2 worm cellular contexts compared by ENCODE assay signal in genomic region chrII:475890-476420, ce11.
A peak's percentile ranks its signal among the peaks of the same experiment; 100 is the strongest.
TF ChIP-seq lines count a peak whose summit lies in the region.

TSS of gene nsun-1 (minus strand) at chrII:475940.

TF ChIP-seq in whole organism, L1 larva, 84 proteins besides CTCF, POLR2A, EP300 and RAD21 (continued from another document):
- TF ChIP-seq dpl-1 (GFP tag; optimal IDR thresholded peaks at IDR 0.05; lab: Kevin White, UChicago) (peak; percentile 36 to 69 (median 44)), lir-3 (tag; optimal IDR thresholded peaks at IDR 0.05; lab: Kevin White, UChicago; ENCODE audit: poor library complexity) (peak; percentile 72), isw-1 (GFP tag; IDR thresholded peaks at IDR 0.05; lab: Robert Waterston, UW) (peak; percentile 46), tlp-1 (tag; optimal IDR thresholded peaks at IDR 0.05; lab: Kevin White, UChicago) (no peak), xbp-1 (tag; optimal IDR thresholded peaks at IDR 0.05; lab: Kevin White, UChicago) (peak; percentile 43), dsc-1 (tag; optimal IDR thresholded peaks at IDR 0.05; lab: Kevin White, UChicago) (no peak), F16B12.6 (tag; optimal IDR thresholded peaks at IDR 0.05; lab: Kevin White, UChicago) (peak; percentile 46), C04F5.9 (tag; optimal IDR thresholded peaks at IDR 0.05; lab: Kevin White, UChicago) (peak; percentile 0), irx-1 (tag; optimal IDR thresholded peaks at IDR 0.05; lab: Kevin White, UChicago) (peak; percentile 42), ztf-11 (tag; optimal IDR thresholded peaks at IDR 0.05; lab: Kevin White, UChicago) (peak in 1 of 2 experiments; percentile 52), elt-3 (tag; optimal IDR thresholded peaks at IDR 0.05; lab: Kevin White, UChicago) (peak in 1 of 6 experiments; percentile 11), lsy-2 (tag; optimal IDR thresholded peaks at IDR 0.05; lab: Kevin White, UChicago) (peak; percentile 27 to 66), pax-3 (tag; optimal IDR thresholded peaks at IDR 0.05; lab: Kevin White, UChicago) (peak; percentile 28), nhr-19 (GFP tag; conservative IDR thresholded peaks at IDR 0.05; lab: Robert Waterston, UW) (no peak), ceh-90 (tag; optimal IDR thresholded peaks at IDR 0.05; lab: Kevin White, UChicago) (peak; percentile 78), grh-1 (GFP tag; IDR thresholded peaks at IDR 0.05; lab: Robert Waterston, UW) (0 out of 2 replicates have a peak, but pooled peaks have one; percentile 12), skn-1 (tag; optimal IDR thresholded peaks at IDR 0.05; lab: Kevin White, UChicago) (peak; percentile 60), snu-23 (GFP tag; optimal IDR thresholded peaks at IDR 0.05; lab: Kevin White, UChicago) (peak; percentile 52), tbx-2 (tag; optimal IDR thresholded peaks at IDR 0.05; lab: Kevin White, UChicago) (peak; percentile 64), ceh-82 (tag; optimal IDR thresholded peaks at IDR 0.05; lab: Kevin White, UChicago) (peak; percentile 1 to 83 (median 42)), blmp-1 (tag; optimal IDR thresholded peaks at IDR 0.05; lab: Kevin White, UChicago) (peak; percentile 16), egl-13 (tag; optimal IDR thresholded peaks at IDR 0.05; lab: Kevin White, UChicago) (peak; percentile 1), C16A3.4 (tag; optimal IDR thresholded peaks at IDR 0.05; lab: Kevin White, UChicago) (peak; percentile 61), lin-35 (GFP tag; optimal IDR thresholded peaks at IDR 0.05; lab: Kevin White, UChicago) (peak; percentile 62 to 63), nhr-71 (tag; optimal IDR thresholded peaks at IDR 0.05; lab: Kevin White, UChicago) (no peak)

TF ChIP-seq in whole organism, young adult, 124 proteins besides CTCF, POLR2A, EP300 and RAD21 (continued from another document):
- no peak for TF ChIP-seq madf-10 (tag; optimal IDR thresholded peaks at IDR 0.05; lab: Kevin White, UChicago)
- no peak for TF ChIP-seq B0336.3 (GFP tag; IDR thresholded peaks at IDR 0.05; lab: Robert Waterston, UW)
- TF ChIP-seq nfya-1 (tag; optimal IDR thresholded peaks at IDR 0.05; lab: Kevin White, UChicago; ENCODE audit: borderline replicate concordance, insufficient read depth), result no peak
- no peak for TF ChIP-seq madf-6 (GFP tag; IDR thresholded peaks at IDR 0.05; lab: Robert Waterston, UW)
- TF ChIP-seq akir-1 (GFP tag; optimal IDR thresholded peaks at IDR 0.05; lab: Kevin White, UChicago), result no peak
- no peak for TF ChIP-seq egl-44 (GFP tag; IDR thresholded peaks at IDR 0.05; lab: Robert Waterston, UW)
- no peak for TF ChIP-seq ztf-25 (GFP tag; IDR thresholded peaks at IDR 0.05; lab: Robert Waterston, UW)
- peak; percentile 63 for TF ChIP-seq ceh-27 (GFP tag; optimal IDR thresholded peaks at IDR 0.05; lab: Kevin White, UChicago)
- no peak for TF ChIP-seq B0019.2 (GFP tag; conservative IDR thresholded peaks at IDR 0.05; lab: Robert Waterston, UW)
- TF ChIP-seq F52B5.7 (tag; optimal IDR thresholded peaks at IDR 0.05; lab: Kevin White, UChicago), result no peak
- TF ChIP-seq snpc-1.3 (tag; optimal IDR thresholded peaks at IDR 0.05; lab: Kevin White, UChicago; ENCODE audit: insufficient read depth), result no peak
- no peak for TF ChIP-seq snpc-4 (GFP tag; optimal IDR thresholded peaks at IDR 0.05; lab: Kevin White, UChicago)
- TF ChIP-seq snpc-4 (tag; optimal IDR thresholded peaks at IDR 0.05; lab: Kevin White, UChicago), result no peak
- TF ChIP-seq hlh-26 (GFP tag; conservative IDR thresholded peaks at IDR 0.05; lab: Robert Waterston, UW), result no peak
- TF ChIP-seq mxl-1 (tag; optimal IDR thresholded peaks at IDR 0.05; lab: Kevin White, UChicago), result no peak
- no peak for TF ChIP-seq mel-28 (tag; optimal IDR thresholded peaks at IDR 0.05; lab: Kevin White, UChicago; ENCODE audit: borderline replicate concordance)
- TF ChIP-seq die-1 (tag; optimal IDR thresholded peaks at IDR 0.05; lab: Kevin White, UChicago), result no peak
- no peak for TF ChIP-seq chd-7 (tag; optimal IDR thresholded peaks at IDR 0.05; lab: Kevin White, UChicago)
- no peak for TF ChIP-seq hmg-20 (GFP tag; IDR thresholded peaks at IDR 0.05; lab: Robert Waterston, UW)
- TF ChIP-seq K11D2.4 (GFP tag; IDR thresholded peaks at IDR 0.05; lab: Robert Waterston, UW), result no peak
- no peak for TF ChIP-seq Y53G8AR.9 (GFP tag; conservative IDR thresholded peaks at IDR 0.05; lab: Robert Waterston, UW)
- TF ChIP-seq lin-26 (GFP tag; IDR thresholded peaks at IDR 0.05; lab: Robert Waterston, UW), result no peak
- TF ChIP-seq rpc-1 (optimal IDR thresholded peaks at IDR 0.05; lab: Kevin White, UChicago), result no peak
- TF ChIP-seq rpc-1 (tag; optimal IDR thresholded peaks at IDR 0.05; lab: Kevin White, UChicago), result no peak
- TF ChIP-seq nhr-90 (tag; optimal IDR thresholded peaks at IDR 0.05; lab: Kevin White, UChicago), result no peak
- no peak for TF ChIP-seq ZK185.1 (tag; optimal IDR thresholded peaks at IDR 0.05; lab: Kevin White, UChicago; ENCODE audit: poor library complexity, severe bottlenecking)
- TF ChIP-seq cebp-1 (GFP tag; IDR thresholded peaks at IDR 0.05; lab: Robert Waterston, UW), result no peak
- no peak for TF ChIP-seq cebp-1 (tag; optimal IDR thresholded peaks at IDR 0.05; lab: Kevin White, UChicago)
- TF ChIP-seq lin-35 (GFP tag; optimal IDR thresholded peaks at IDR 0.05; lab: Kevin White, UChicago), result no peak
- TF ChIP-seq nhr-27 (tag; optimal IDR thresholded peaks at IDR 0.05; lab: Kevin White, UChicago), result no peak
- no peak for TF ChIP-seq lin-40 (tag; optimal IDR thresholded peaks at IDR 0.05; lab: Kevin White, UChicago)
- peak; percentile 67 for TF ChIP-seq zfh-2 (GFP tag; conservative IDR thresholded peaks at IDR 0.05; lab: Robert Waterston, UW)
- peak; percentile 91 for TF ChIP-seq mcd-1 (GFP tag; IDR thresholded peaks at IDR 0.05; lab: Robert Waterston, UW)
- TF ChIP-seq pha-4 (tag; optimal IDR thresholded peaks at IDR 0.05; lab: Kevin White, UChicago), result no peak
- TF ChIP-seq Y56A3A.18 (GFP tag; IDR thresholded peaks at IDR 0.05; lab: Robert Waterston, UW), result no peak
- TF ChIP-seq hmg-1.2 (GFP tag; IDR thresholded peaks at IDR 0.05; lab: Robert Waterston, UW), result peak; percentile 44; the same call in 1 of the 2 replicates
- TF ChIP-seq athp-1 (tag; optimal IDR thresholded peaks at IDR 0.05; lab: Kevin White, UChicago), result peak; percentile 16
- no peak for TF ChIP-seq ekl-4 (GFP tag; IDR thresholded peaks at IDR 0.05; lab: Robert Waterston, UW)
- no peak for TF ChIP-seq aptf-2 (GFP tag; conservative IDR thresholded peaks at IDR 0.05; lab: Robert Waterston, UW)
- TF ChIP-seq lsl-1 (GFP tag; optimal IDR thresholded peaks at IDR 0.05; lab: Kevin White, UChicago), result peak; percentile 36
- peak; percentile 83 for TF ChIP-seq dox-1 (GFP tag; IDR thresholded peaks at IDR 0.05; lab: Robert Waterston, UW)
- no peak for TF ChIP-seq T07F8.4 (tag; optimal IDR thresholded peaks at IDR 0.05; lab: Kevin White, UChicago)
- TF ChIP-seq atf-7 (tag; optimal IDR thresholded peaks at IDR 0.05; lab: Kevin White, UChicago), result no peak
- no peak for TF ChIP-seq madf-3 (GFP tag; IDR thresholded peaks at IDR 0.05; lab: Robert Waterston, UW)
- no peak for TF ChIP-seq F10E7.11 (tag; optimal IDR thresholded peaks at IDR 0.05; lab: Kevin White, UChicago)
- TF ChIP-seq lsy-27 (tag; optimal IDR thresholded peaks at IDR 0.05; lab: Kevin White, UChicago; ENCODE audit: borderline replicate concordance, insufficient read depth), result no peak
- TF ChIP-seq rec-8 (tag; optimal IDR thresholded peaks at IDR 0.05; lab: Kevin White, UChicago), result no peak
- TF ChIP-seq unc-62 (GFP tag; optimal IDR thresholded peaks at IDR 0.05; lab: Kevin White, UChicago), result no peak
- no peak for TF ChIP-seq B0261.1 (tag; optimal IDR thresholded peaks at IDR 0.05; lab: Kevin White, UChicago)
- no peak for TF ChIP-seq lag-1 (GFP tag; IDR thresholded peaks at IDR 0.05; lab: Robert Waterston, UW)
- TF ChIP-seq mes-4 (tag; optimal IDR thresholded peaks at IDR 0.05; lab: Kevin White, UChicago), result no peak
- no peak for TF ChIP-seq C06A6.2 (GFP tag; conservative IDR thresholded peaks at IDR 0.05; lab: Robert Waterston, UW)
- TF ChIP-seq ztf-22 (GFP tag; optimal IDR thresholded peaks at IDR 0.05; lab: Kevin White, UChicago), result no peak
- TF ChIP-seq bed-2 (GFP tag; IDR thresholded peaks at IDR 0.05; lab: Robert Waterston, UW), result no peak
- TF ChIP-seq ztf-28 (GFP tag; IDR thresholded peaks at IDR 0.05; lab: Robert Waterston, UW), result no peak
- no peak for TF ChIP-seq T26A5.8 (tag; optimal IDR thresholded peaks at IDR 0.05; lab: Kevin White, UChicago)
- TF ChIP-seq ama-1 (optimal IDR thresholded peaks at IDR 0.05; lab: Kevin White, UChicago), result no peak
- TF ChIP-seq ama-1 (GFP tag; optimal IDR thresholded peaks at IDR 0.05; lab: Kevin White, UChicago), result no peak
- TF ChIP-seq ceh-79 (tag; optimal IDR thresholded peaks at IDR 0.05; lab: Kevin White, UChicago), result no peak
- no peak for TF ChIP-seq ztf-6 (GFP tag; IDR thresholded peaks at IDR 0.05; lab: Robert Waterston, UW)
